Worm (Caenorhabditis elegans): Measurements from ENCODE around the gene sra-8.

DNA sequence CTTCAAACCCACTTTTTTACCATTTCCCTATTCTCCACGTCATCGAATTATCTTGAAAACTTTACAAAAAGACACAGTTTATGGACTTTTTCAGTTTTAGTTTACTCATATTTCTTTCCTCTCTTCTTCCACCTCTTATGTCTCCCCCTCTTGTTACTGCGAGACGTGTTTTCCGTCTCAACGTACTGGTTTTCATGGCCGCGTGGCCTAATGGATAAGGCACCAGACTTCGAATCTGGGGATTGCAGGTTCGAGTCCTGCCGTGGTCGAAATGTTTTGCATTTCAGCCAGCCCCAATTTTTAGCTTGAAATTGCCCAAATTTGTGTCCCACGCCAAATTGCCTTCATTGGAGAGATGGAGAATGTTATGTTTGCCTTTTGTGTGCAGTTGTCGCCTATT lies 28.5 kb downstream of the sra-8 start:
- 0 out of 2 replicates have a peak, but pooled peaks have one; percentile 46 for TF ChIP-seq saeg-2 (GFP tag; IDR thresholded peaks at IDR 0.05)
- no peak for TF ChIP-seq ZK546.5 (tag; optimal IDR thresholded peaks at IDR 0.05)
- peak; percentile 98 for TF ChIP-seq aha-1 (tag)
- peak; percentile 88; the same call in 1 of the 2 replicates for TF ChIP-seq pha-4 (GFP tag; IDR thresholded peaks at IDR 0.05)
- no peak for TF ChIP-seq pha-4 (tag; optimal IDR thresholded peaks at IDR 0.05)
- no peak for TF ChIP-seq nhr-77 (tag; optimal IDR thresholded peaks at IDR 0.05)
- TF ChIP-seq unc-39 (tag; optimal IDR thresholded peaks at IDR 0.05), result no peak
- TF ChIP-seq dve-1 (tag; optimal IDR thresholded peaks at IDR 0.05; ENCODE audit: insufficient read depth), result peak; percentile 41
- TF ChIP-seq ama-1 (optimal IDR thresholded peaks at IDR 0.05), result no peak
- TF ChIP-seq jun-1 (tag; optimal IDR thresholded peaks at IDR 0.05), result no peak
- TF ChIP-seq Y105C5A.15 (GFP tag; IDR thresholded peaks at IDR 0.05), result peak; percentile 79; the same call in 1 of the 2 replicates
- no peak for TF ChIP-seq daf-12 (tag; optimal IDR thresholded peaks at IDR 0.05)
